Fruit fly (Drosophila melanogaster) whole organism, pupa: ENCODE measurements around the gene RpL40.

ENCODE experiments used
- CG13204 ChIP-seq: fragments of 200-800 bp; sonication (Bioruptor generic); optimal IDR thresholded peaks from 2 replicates; lab custom pipeline; 2018; ENCODE audit warnings: missing biosample characterization, mild to moderate bottlenecking, missing genetic modification characterization, moderate library complexity
- CG14655 ChIP-seq: fragments of 200-800 bp; sonication (Bioruptor generic); optimal IDR thresholded peaks from 3 replicates; lab custom pipeline; 2017; ENCODE audit warnings: mild to moderate bottlenecking, missing biosample characterization, missing genetic modification reagents, missing genetic modification characterization
- CG34367 ChIP-seq: fragments of 200-800 bp; sonication (Bioruptor generic); optimal IDR thresholded peaks from 2 replicates; lab custom pipeline; 2018; ENCODE audit warnings: missing biosample characterization, mild to moderate bottlenecking, missing genetic modification characterization
- CG4496 ChIP-seq: fragments of 200-800 bp; sonication (Bioruptor generic); IDR thresholded peaks from 3 replicates; pipeline ENCODE4 v1.3.6; 2022; ENCODE audit warnings: missing biosample characterization, missing genetic modification characterization
- CG8159 ChIP-seq: fragments of 200-800 bp; sonication (Bioruptor generic); optimal IDR thresholded peaks from 3 replicates; lab custom pipeline; 2018; ENCODE audit warnings: missing biosample characterization, mild to moderate bottlenecking, missing genetic modification characterization, moderate library complexity
- D1 ChIP-seq: fragments of 200-800 bp; sonication (Bioruptor generic); optimal IDR thresholded peaks from 2 replicates; lab custom pipeline; 2018; ENCODE audit warnings: missing biosample characterization, mild to moderate bottlenecking, missing genetic modification characterization, moderate library complexity
- Pif1B ChIP-seq: fragments of 200-800 bp; sonication (Bioruptor generic); optimal IDR thresholded peaks from 3 replicates; lab custom pipeline; 2016; ENCODE audit warnings: missing biosample characterization, missing genetic modification characterization
- Snoo ChIP-seq: fragments of 200-800 bp; sonication (Bioruptor generic); optimal IDR thresholded peaks from 3 replicates; lab custom pipeline; 2017; ENCODE audit warnings: missing biosample characterization, mild to moderate bottlenecking, missing genetic modification characterization, inconsistent platforms
- gl ChIP-seq: fragments of 200-800 bp; sonication (Bioruptor generic); optimal IDR thresholded peaks from 2 replicates; lab custom pipeline; 2018; ENCODE audit warnings: missing biosample characterization, mild to moderate bottlenecking, missing genetic modification characterization

DNA sequence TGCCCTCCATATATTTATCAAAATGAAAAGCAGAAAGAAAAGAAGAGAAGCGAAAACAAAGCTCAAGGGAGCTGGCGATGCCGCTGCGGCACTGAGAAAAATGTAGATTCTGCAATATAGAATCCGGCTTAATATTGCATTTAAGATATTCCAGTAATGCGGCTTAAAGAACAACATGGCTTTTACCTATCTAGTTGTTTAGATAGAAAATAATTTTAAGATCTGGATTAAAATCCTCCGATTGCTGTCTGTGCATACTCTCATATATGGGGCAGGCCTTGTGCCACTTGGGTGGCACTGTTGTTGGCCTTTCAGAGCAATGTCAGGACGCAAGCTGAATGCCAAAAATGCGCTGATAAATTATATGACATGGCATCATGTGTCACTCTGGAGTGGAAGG is 27.4 kb downstream of the RpL40 start:
- TF ChIP-seq Snoo (tag; lab: Kevin White, UChicago) (no peak), Pif1B (GFP tag; lab: Kevin White, UChicago) (no peak), CG34367 (no peak), CG14655 (no peak), CG8159 (no peak), CG13204 (GFP tag; lab: Kevin White, UChicago) (no peak), CG4496 (GFP tag; lab: Robert Waterston, UW) (no peak), gl (no peak), D1 (tag; lab: Kevin White, UChicago) (no peak)
